Worm (Caenorhabditis elegans): ENCODE results near the gene C30F2.4.

C30F2.4 gene

ce11 chrX:16058845-16059244 is 17.5 kb downstream of the C30F2.4 start, which contains the start of gene T27A8.2:
TSS of gene T27A8.2 (minus strand) at chrX:16058945.
- TF ChIP-seq ceh-43 (GFP tag; optimal IDR thresholded peaks at IDR 0.05) (no peak), nhr-12 (tag; optimal IDR thresholded peaks at IDR 0.05) (no peak), lin-32 (GFP tag; optimal IDR thresholded peaks at IDR 0.05) (no peak), M03D4.4 (tag; optimal IDR thresholded peaks at IDR 0.05) (no peak), drap-1 (GFP tag; optimal IDR thresholded peaks at IDR 0.05) (no peak), mab-5 (tag; optimal IDR thresholded peaks at IDR 0.05) (no peak), sem-2 (GFP tag; optimal IDR thresholded peaks at IDR 0.05) (no peak), hlh-1 (tag; optimal IDR thresholded peaks at IDR 0.05) (no peak), zip-8 (tag; optimal IDR thresholded peaks at IDR 0.05) (no peak), nhr-28 (tag; optimal IDR thresholded peaks at IDR 0.05) (no peak), unc-39 (tag; optimal IDR thresholded peaks at IDR 0.05) (no peak), lsy-2 (tag; optimal IDR thresholded peaks at IDR 0.05) (no peak), sptf-1 (tag; optimal IDR thresholded peaks at IDR 0.05) (no peak), nhr-2 (tag; optimal IDR thresholded peaks at IDR 0.05) (no peak), elt-1 (tag; optimal IDR thresholded peaks at IDR 0.05; ENCODE audit: borderline replicate concordance, insufficient read depth) (no peak), snpc-4 (tag; optimal IDR thresholded peaks at IDR 0.05) (no peak), ces-1 (GFP tag; optimal IDR thresholded peaks at IDR 0.05) (no peak), ceh-39 (tag; optimal IDR thresholded peaks at IDR 0.05) (no peak)

ce11 chrX:16056404-16056803 is 20.0 kb downstream of the C30F2.4 start:
- no peak for TF ChIP-seq cnd-1 (tag; optimal IDR thresholded peaks at IDR 0.05)
- TF ChIP-seq sem-2 (GFP tag; optimal IDR thresholded peaks at IDR 0.05), result no peak
- TF ChIP-seq blmp-1 (tag; optimal IDR thresholded peaks at IDR 0.05), result peak; percentile 6
- TF ChIP-seq hlh-1 (tag; optimal IDR thresholded peaks at IDR 0.05), result peak; percentile 93
- no peak for TF ChIP-seq M03D4.4 (tag; optimal IDR thresholded peaks at IDR 0.05)
- peak; percentile 98 for TF ChIP-seq nhr-237 (tag; optimal IDR thresholded peaks at IDR 0.05)
- TF ChIP-seq elt-1 (tag; optimal IDR thresholded peaks at IDR 0.05; ENCODE audit: borderline replicate concordance, insufficient read depth), result peak; percentile 53
- peak; percentile 68 for TF ChIP-seq ceh-39 (tag; optimal IDR thresholded peaks at IDR 0.05)
- TF ChIP-seq drap-1 (GFP tag; optimal IDR thresholded peaks at IDR 0.05), result peak; percentile 75
- TF ChIP-seq ham-2 (GFP tag; optimal IDR thresholded peaks at IDR 0.05), result no peak
- no peak for TF ChIP-seq ceh-43 (GFP tag; optimal IDR thresholded peaks at IDR 0.05)
- peak; percentile 80 for TF ChIP-seq mep-1 (tag; optimal IDR thresholded peaks at IDR 0.05)
- peak; percentile 59 for TF ChIP-seq unc-120 (tag; optimal IDR thresholded peaks at IDR 0.05; ENCODE audit: poor library complexity, severe bottlenecking)
- TF ChIP-seq elt-3 (tag; optimal IDR thresholded peaks at IDR 0.05), result peak; percentile 71
- no peak for TF ChIP-seq lin-32 (GFP tag; optimal IDR thresholded peaks at IDR 0.05)
- peak; percentile 70 for TF ChIP-seq unc-39 (tag; optimal IDR thresholded peaks at IDR 0.05)
- TF ChIP-seq ces-1 (GFP tag; optimal IDR thresholded peaks at IDR 0.05), result peak; percentile 86
- TF ChIP-seq snpc-4 (tag; optimal IDR thresholded peaks at IDR 0.05), result no peak
- peak; percentile 83 for TF ChIP-seq pha-4 (tag; optimal IDR thresholded peaks at IDR 0.05)
- no peak for TF ChIP-seq nhr-76 (tag; optimal IDR thresholded peaks at IDR 0.05)
- no peak for TF ChIP-seq zip-8 (tag; optimal IDR thresholded peaks at IDR 0.05)
- no peak for TF ChIP-seq tbx-8 (GFP tag; optimal IDR thresholded peaks at IDR 0.05)
- peak; percentile 80 for TF ChIP-seq lin-13 (tag; optimal IDR thresholded peaks at IDR 0.05)
- peak; percentile 67 for TF ChIP-seq unc-62 (GFP tag; optimal IDR thresholded peaks at IDR 0.05)
- no peak for TF ChIP-seq flh-1 (GFP tag; optimal IDR thresholded peaks at IDR 0.05)
- peak; percentile 63 for TF ChIP-seq sptf-1 (tag; optimal IDR thresholded peaks at IDR 0.05)
- no peak for TF ChIP-seq bed-3 (GFP tag; optimal IDR thresholded peaks at IDR 0.05)
- TF ChIP-seq mab-5 (tag; optimal IDR thresholded peaks at IDR 0.05), result peak; percentile 88
- no peak for TF ChIP-seq nhr-28 (tag; optimal IDR thresholded peaks at IDR 0.05)
- TF ChIP-seq ztf-11 (tag; optimal IDR thresholded peaks at IDR 0.05), result no peak
- TF ChIP-seq nhr-2 (tag; optimal IDR thresholded peaks at IDR 0.05), result no peak
- TF ChIP-seq ceh-83 (GFP tag; optimal IDR thresholded peaks at IDR 0.05), result no peak
- TF ChIP-seq mls-2 (tag; optimal IDR thresholded peaks at IDR 0.05), result peak; percentile 5
- peak; percentile 28 for TF ChIP-seq nhr-12 (tag; optimal IDR thresholded peaks at IDR 0.05)
- peak; percentile 83 for TF ChIP-seq lsy-2 (tag; optimal IDR thresholded peaks at IDR 0.05)

- TF ChIP-seq M03D4.4 (tag; optimal IDR thresholded peaks at IDR 0.05) (no peak), zip-8 (tag; optimal IDR thresholded peaks at IDR 0.05) (no peak), nhr-28 (tag; optimal IDR thresholded peaks at IDR 0.05) (no peak), nhr-12 (tag; optimal IDR thresholded peaks at IDR 0.05) (no peak), sem-2 (GFP tag; optimal IDR thresholded peaks at IDR 0.05) (no peak)
Measured at ce11 chrX:16055245-16055644, 21.1 kb downstream of the C30F2.4 start, which contains the start of gene T27A8.7. TSS of gene T27A8.7 (plus strand) at chrX:16055545.

All from whole organism, mixed stage, embryonic.